Worm (Caenorhabditis elegans): Measurements from ENCODE around the gene R151.1.

- TF ChIP-seq nhr-76 (tag; optimal IDR thresholded peaks at IDR 0.05): no peak
- TF ChIP-seq ztf-11 (tag; optimal IDR thresholded peaks at IDR 0.05): no peak
- TF ChIP-seq nhr-11 (tag; optimal IDR thresholded peaks at IDR 0.05): no peak
- TF ChIP-seq skn-1 (tag; optimal IDR thresholded peaks at IDR 0.05): no peak
- no peak for TF ChIP-seq ztf-4 (tag; optimal IDR thresholded peaks at IDR 0.05)
- TF ChIP-seq elt-2 (tag; optimal IDR thresholded peaks at IDR 0.05): no peak
- no peak for TF ChIP-seq ama-1 (optimal IDR thresholded peaks at IDR 0.05)
- TF ChIP-seq nhr-28 (tag; optimal IDR thresholded peaks at IDR 0.05): no peak
- no peak for TF ChIP-seq unc-39 (tag; optimal IDR thresholded peaks at IDR 0.05)
- TF ChIP-seq nhr-237 (tag; optimal IDR thresholded peaks at IDR 0.05): no peak
These were observed 13.4 kb downstream of the R151.1 start, which contains the start of gene R151.8 for ce11 chrIII:7229687-7230086.

Data from whole organism, L3 larva.